Fruit fly (Drosophila melanogaster): ENCODE results near the gene CG31213.

DNA sequence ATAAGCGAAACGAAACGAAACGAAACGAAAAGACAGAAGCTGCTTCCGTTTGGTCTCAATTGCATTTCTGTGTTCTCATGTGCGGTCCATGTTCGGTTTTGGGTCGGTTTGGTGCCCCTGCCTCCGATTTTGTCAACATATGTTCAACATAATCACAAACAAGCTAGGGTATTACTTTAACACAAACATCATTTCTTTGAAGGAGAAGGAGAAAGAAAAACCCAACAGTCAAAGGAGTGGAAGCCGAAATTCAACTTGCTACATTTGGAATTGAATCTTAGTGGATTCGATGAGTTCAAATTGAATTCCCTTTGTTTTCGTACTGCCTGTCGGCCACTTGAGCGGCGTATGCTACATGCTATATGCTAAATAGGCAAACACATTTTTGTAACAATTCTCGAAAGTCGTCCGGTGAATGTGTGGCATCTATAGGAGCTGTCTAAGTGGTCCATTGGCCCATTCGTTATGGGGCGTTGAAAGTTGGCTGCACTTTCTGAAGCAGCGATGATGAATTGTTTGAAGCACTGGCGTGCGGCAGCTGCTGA lies 24.9 kb downstream of the CG31213 start:
- TF ChIP-seq CG8478 (optimal IDR thresholded peaks at IDR 0.05) (no peak), CTCF (optimal IDR thresholded peaks at IDR 0.05) (no peak)

Data from S2 (cell line).